Worm (Caenorhabditis elegans) whole organism, late embryonic: Measurements from ENCODE around the gene C33C12.1.
A peak's percentile ranks its signal among the peaks of the same experiment; 100 is the strongest.

ENCODE experiments used
- C08G9.2 ChIP-seq: sonication (generic microtip); optimal IDR thresholded peaks from 2 replicates; lab custom pipeline; 2016; ENCODE audit warnings: mild to moderate bottlenecking, missing genetic modification characterization, moderate library complexity, missing compliant biosample characterization
- C38D4.7 ChIP-seq: fragments of 200-800 bp; sonication (Bioruptor generic); optimal IDR thresholded peaks from 2 replicates; lab custom pipeline; 2018; ENCODE audit warnings: mild to moderate bottlenecking, missing genetic modification characterization, moderate library complexity, missing compliant biosample characterization
- T23F11.4 ChIP-seq: fragments of 200-800 bp; sonication (Bioruptor generic); optimal IDR thresholded peaks from 2 replicates; lab custom pipeline; 2018; ENCODE audit warnings: mild to moderate bottlenecking, missing genetic modification characterization, missing compliant biosample characterization
- Y22D7AL.16 ChIP-seq: sonication (generic microtip); optimal IDR thresholded peaks from 2 replicates; lab custom pipeline; 2016; ENCODE audit warnings: missing genetic modification characterization, missing compliant biosample characterization
- ahr-1 ChIP-seq: sonication (generic microtip); optimal IDR thresholded peaks from 2 replicates; lab custom pipeline; 2016; ENCODE audit warnings: missing genetic modification characterization, missing compliant biosample characterization
- ama-1 ChIP-seq: fragments of 150-350 bp; optimal IDR thresholded peaks from 2 replicates; lab custom pipeline; 2014
- dve-1 ChIP-seq: sonication (generic microtip); optimal IDR thresholded peaks from 2 replicates; lab custom pipeline; 2017; ENCODE audit warnings: antibody characterized with exemption, mild to moderate bottlenecking, missing genetic modification characterization, missing compliant biosample characterization
- elt-2 ChIP-seq: sonication (generic microtip); optimal IDR thresholded peaks from 2 replicates; lab custom pipeline; 2016; ENCODE audit warnings: missing genetic modification reagents, missing genetic modification characterization, missing compliant biosample characterization
- elt-4 ChIP-seq: sonication (generic microtip); optimal IDR thresholded peaks from 2 replicates; lab custom pipeline; 2016; ENCODE audit warnings: missing genetic modification characterization, missing compliant biosample characterization
- fkh-6 ChIP-seq: sonication (generic microtip); optimal IDR thresholded peaks from 2 replicates; lab custom pipeline; 2016; ENCODE audit warnings: missing genetic modification characterization, missing compliant biosample characterization
- hlh-30 ChIP-seq: sonication (generic microtip); optimal IDR thresholded peaks from 2 replicates; lab custom pipeline; 2017; ENCODE audit warnings: antibody characterized with exemption, missing genetic modification characterization, missing compliant biosample characterization; ENCODE audit not compliant: insufficient read depth
- hlh-6 ChIP-seq: sonication (generic microtip); optimal IDR thresholded peaks from 2 replicates; lab custom pipeline; 2016; ENCODE audit warnings: missing genotype, missing genetic modification characterization, missing compliant biosample characterization
- hlh-8 ChIP-seq: sonication (generic microtip); optimal IDR thresholded peaks from 2 replicates; lab custom pipeline; 2016; ENCODE audit warnings: missing genotype, missing genetic modification characterization, missing compliant biosample characterization
- lim-6 ChIP-seq: sonication (generic microtip); optimal IDR thresholded peaks from 2 replicates; lab custom pipeline; 2016; ENCODE audit warnings: missing genetic modification characterization, missing compliant biosample characterization
- lin-11 ChIP-seq: fragments of 200-800 bp; sonication (Bioruptor generic); optimal IDR thresholded peaks from 2 replicates; lab custom pipeline; 2018; ENCODE audit warnings: mild to moderate bottlenecking, missing genetic modification characterization, missing compliant biosample characterization
- madf-2 ChIP-seq: sonication (generic microtip); optimal IDR thresholded peaks from 2 replicates; lab custom pipeline; 2017; ENCODE audit warnings: missing genetic modification characterization, missing compliant biosample characterization
- nfya-1 ChIP-seq: sonication (generic microtip); optimal IDR thresholded peaks from 2 replicates; lab custom pipeline; 2017; ENCODE audit warnings: missing genetic modification characterization, mild to moderate bottlenecking, missing compliant biosample characterization, antibody characterized with exemption, moderate library complexity
- nhr-232 ChIP-seq: sonication (generic microtip); optimal IDR thresholded peaks from 2 replicates; lab custom pipeline; 2016; ENCODE audit warnings: missing genetic modification characterization, missing compliant biosample characterization
- pag-3 ChIP-seq: sonication (generic microtip); optimal IDR thresholded peaks from 2 replicates; lab custom pipeline; 2016; ENCODE audit warnings: missing compliant biosample characterization, missing genetic modification characterization, borderline replicate concordance
- pat-9 ChIP-seq: fragments of 200-800 bp; sonication (Bioruptor generic); optimal IDR thresholded peaks from 2 replicates; lab custom pipeline; 2018; ENCODE audit warnings: mild to moderate bottlenecking, missing genetic modification characterization, moderate library complexity, missing compliant biosample characterization
- pax-1 ChIP-seq: fragments of 150-350 bp; optimal IDR thresholded peaks from 2 replicates; lab custom pipeline; 2014; ENCODE audit warnings: missing biosample characterization, missing genetic modification characterization
- pha-4 ChIP-seq: fragments of 150-350 bp; optimal IDR thresholded peaks from 2 replicates; lab custom pipeline; 2018; ENCODE audit warnings: missing biosample characterization, missing genetic modification reagents, missing genetic modification characterization
- pqm-1 ChIP-seq: sonication (generic microtip); optimal IDR thresholded peaks from 2 replicates; lab custom pipeline; 2016; ENCODE audit warnings: missing genetic modification characterization, missing compliant biosample characterization
- pros-1 ChIP-seq: fragments of 150-350 bp; optimal IDR thresholded peaks from 2 replicates; lab custom pipeline; 2014; ENCODE audit warnings: missing biosample characterization, missing genetic modification reagents, missing genetic modification characterization
- sdc-2 ChIP-seq: sonication (generic microtip); optimal IDR thresholded peaks from 2 replicates; lab custom pipeline; 2016; ENCODE audit warnings: missing genotype, missing genetic modification characterization, missing compliant biosample characterization
- sox-4 ChIP-seq: sonication (generic microtip); optimal IDR thresholded peaks from 2 replicates; lab custom pipeline; 2017; ENCODE audit warnings: mild to moderate bottlenecking, missing genetic modification characterization, inconsistent platforms, missing compliant biosample characterization
- syd-9 ChIP-seq: sonication (generic microtip); optimal IDR thresholded peaks from 2 replicates; lab custom pipeline; 2016; ENCODE audit warnings: mild to moderate bottlenecking, missing genetic modification characterization, moderate library complexity, missing compliant biosample characterization
- tbx-2 ChIP-seq: sonication (generic microtip); optimal IDR thresholded peaks from 2 replicates; lab custom pipeline; 2016; ENCODE audit warnings: missing genetic modification characterization, missing compliant biosample characterization
- tbx-7 ChIP-seq: sonication (generic microtip); optimal IDR thresholded peaks from 2 replicates; lab custom pipeline; 2016; ENCODE audit warnings: missing genotype, missing genetic modification characterization, missing compliant biosample characterization
- ttx-3 ChIP-seq: sonication (generic microtip); optimal IDR thresholded peaks from 2 replicates; lab custom pipeline; 2016; ENCODE audit warnings: missing genetic modification reagents, missing genetic modification characterization, missing compliant biosample characterization
- unc-42 ChIP-seq: sonication (generic microtip); optimal IDR thresholded peaks from 2 replicates; lab custom pipeline; 2016; ENCODE audit warnings: missing genotype, missing genetic modification characterization, missing compliant biosample characterization
- unc-55 ChIP-seq: sonication (generic microtip); optimal IDR thresholded peaks from 2 replicates; lab custom pipeline; 2017; ENCODE audit warnings: missing biosample characterization, missing genetic modification reagents, missing genetic modification characterization
- zip-5 ChIP-seq: sonication (generic microtip); optimal IDR thresholded peaks from 2 replicates; lab custom pipeline; 2016; ENCODE audit warnings: missing genetic modification characterization, missing compliant biosample characterization
- ztf-16 ChIP-seq: sonication (generic microtip); optimal IDR thresholded peaks from 2 replicates; lab custom pipeline; 2017; ENCODE audit warnings: missing genetic modification characterization, missing compliant biosample characterization

The C33C12.1 gene

DNA sequence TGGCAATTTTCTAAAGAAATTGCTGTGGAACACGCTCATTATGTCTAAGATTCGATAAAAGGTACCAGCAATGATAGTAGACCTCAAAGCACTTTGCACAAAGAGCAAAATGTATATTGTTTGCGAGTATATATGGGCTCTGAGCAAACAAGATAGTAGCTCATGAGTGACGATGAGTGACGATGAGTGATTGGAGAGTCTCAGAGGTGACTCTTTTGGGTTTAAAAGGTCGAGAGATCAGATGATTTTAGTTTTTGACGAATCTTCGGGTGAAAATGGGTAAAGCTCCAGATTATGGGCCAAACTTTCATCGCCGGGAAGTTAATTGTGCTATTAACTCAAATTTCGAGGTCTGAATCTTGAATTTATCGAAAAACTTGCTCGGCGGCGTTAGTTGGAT is 1.3 kb upstream of the C33C12.1 start:
- no peak for TF ChIP-seq ztf-16
- no peak for TF ChIP-seq pros-1 (tag; lab: Kevin White, UChicago)
- TF ChIP-seq ama-1 = no peak
- no peak for TF ChIP-seq tbx-7 (tag; lab: Kevin White, UChicago)
- TF ChIP-seq pag-3 (tag; lab: Kevin White, UChicago) = no peak
- no peak for TF ChIP-seq tbx-2
- no peak for TF ChIP-seq nfya-1
- no peak for TF ChIP-seq sdc-2 (tag; lab: Kevin White, UChicago)
- no peak for TF ChIP-seq Y22D7AL.16 (tag; lab: Kevin White, UChicago)
- TF ChIP-seq hlh-6 (tag; lab: Kevin White, UChicago) = no peak
- no peak for TF ChIP-seq hlh-30 (tag; lab: Kevin White, UChicago)

DNA sequence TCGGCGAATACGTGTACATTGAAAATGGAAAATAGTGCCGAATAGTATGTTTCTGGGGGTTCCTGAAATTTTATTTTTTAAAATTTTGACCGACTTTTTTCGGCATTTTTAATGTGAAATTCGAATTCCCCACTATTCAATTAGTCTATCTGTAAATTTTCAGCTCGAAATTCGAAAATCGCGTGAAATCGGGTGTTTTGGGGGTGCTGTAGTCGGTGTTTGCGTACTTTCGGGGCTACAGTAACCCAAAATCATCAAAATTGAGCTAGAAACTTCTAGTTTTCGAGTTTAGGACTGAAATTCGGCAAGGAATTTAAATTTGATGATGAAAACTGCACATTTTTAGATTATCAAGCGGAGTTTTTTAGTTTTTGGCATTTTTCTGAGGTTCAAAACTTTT is 4.1 kb downstream of the C33C12.1 start:
- no peak for TF ChIP-seq pqm-1
- no peak for TF ChIP-seq dve-1 (tag; lab: Kevin White, UChicago)
- TF ChIP-seq elt-2 = no peak
- no peak for TF ChIP-seq pha-4 (tag; lab: Kevin White, UChicago)
- no peak for TF ChIP-seq ttx-3 (tag; lab: Kevin White, UChicago)
- TF ChIP-seq T23F11.4 (GFP tag; lab: Kevin White, UChicago) = no peak
- no peak for TF ChIP-seq elt-4
- TF ChIP-seq pax-1 = no peak
- TF ChIP-seq madf-2 (tag; lab: Kevin White, UChicago) = no peak
- TF ChIP-seq pat-9 (tag; lab: Kevin White, UChicago) = no peak
- TF ChIP-seq fkh-6 (tag; lab: Kevin White, UChicago) = no peak
- no peak for TF ChIP-seq ahr-1 (tag; lab: Kevin White, UChicago)
- no peak for TF ChIP-seq Y22D7AL.16 (tag; lab: Kevin White, UChicago)
- TF ChIP-seq pag-3 (tag; lab: Kevin White, UChicago) = no peak
- TF ChIP-seq C08G9.2 (tag; lab: Kevin White, UChicago) = no peak
- TF ChIP-seq sox-4 = no peak

DNA sequence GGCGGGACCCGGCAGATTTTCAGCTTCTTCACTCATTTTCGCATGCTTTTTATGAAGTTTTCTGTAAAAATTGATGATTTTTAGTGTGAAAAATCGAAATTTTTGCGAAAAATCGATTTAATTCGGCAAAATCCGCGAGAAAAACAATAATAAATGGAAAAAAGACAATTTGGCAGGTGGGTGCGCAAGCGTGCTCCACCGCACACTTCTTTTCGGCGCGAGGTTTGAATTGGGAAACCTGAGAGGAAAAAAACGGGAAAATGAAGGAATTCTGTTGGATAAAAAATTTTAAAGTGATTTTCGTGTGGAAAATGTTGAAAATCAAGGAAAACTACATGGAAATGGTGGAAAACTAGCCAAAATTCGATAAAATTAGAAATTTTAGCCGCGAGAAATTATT is 6.0 kb downstream of the C33C12.1 start, which contains the start of gene Y59C2A.2:
TSS of gene Y59C2A.2 (minus strand) at position 61 of the 400 bp plus-strand sequence.
- TF ChIP-seq madf-2 (tag; lab: Kevin White, UChicago) (no peak), pros-1 (tag; lab: Kevin White, UChicago) (no peak), unc-55 (GFP tag; lab: Kevin White, UChicago) (no peak), dve-1 (tag; lab: Kevin White, UChicago) (no peak), syd-9 (tag; lab: Kevin White, UChicago) (no peak), unc-42 (tag; lab: Kevin White, UChicago) (peak; percentile 0), nhr-232 (tag; lab: Kevin White, UChicago) (no peak)

DNA sequence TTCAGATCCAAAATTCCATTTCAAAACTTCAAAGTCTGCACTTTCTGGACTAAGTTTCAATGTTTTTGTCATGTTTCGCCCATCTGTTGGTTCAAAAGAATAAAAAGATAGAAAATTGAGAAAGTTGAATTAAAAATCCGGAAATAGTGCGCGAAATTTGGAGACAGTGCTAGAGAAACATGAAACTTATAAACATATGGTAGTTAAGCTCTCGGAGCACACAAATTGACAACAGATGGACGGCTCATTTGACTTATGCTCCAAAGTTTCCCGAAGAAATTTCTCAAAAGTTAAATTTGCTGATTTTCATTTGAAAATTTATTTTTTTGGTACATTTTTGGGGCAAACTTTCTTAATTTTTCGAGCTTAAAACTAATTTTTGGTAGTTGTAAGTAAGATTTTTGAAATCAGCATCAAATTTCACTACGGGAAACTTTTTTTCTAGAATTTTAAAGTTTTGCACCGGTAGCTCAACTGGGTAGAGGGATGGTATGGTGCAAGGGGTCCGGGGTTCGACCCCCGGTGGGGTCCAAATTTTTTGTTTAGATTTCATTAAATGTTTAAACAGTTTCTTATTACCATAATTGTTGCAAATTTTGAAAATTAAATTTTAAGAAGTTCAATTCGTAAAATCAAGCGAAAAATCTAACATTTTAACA is 8.2 kb downstream of the C33C12.1 start:
- TF ChIP-seq hlh-8 (peak; percentile 70), sdc-2 (tag; lab: Kevin White, UChicago) (no peak)

DNA sequence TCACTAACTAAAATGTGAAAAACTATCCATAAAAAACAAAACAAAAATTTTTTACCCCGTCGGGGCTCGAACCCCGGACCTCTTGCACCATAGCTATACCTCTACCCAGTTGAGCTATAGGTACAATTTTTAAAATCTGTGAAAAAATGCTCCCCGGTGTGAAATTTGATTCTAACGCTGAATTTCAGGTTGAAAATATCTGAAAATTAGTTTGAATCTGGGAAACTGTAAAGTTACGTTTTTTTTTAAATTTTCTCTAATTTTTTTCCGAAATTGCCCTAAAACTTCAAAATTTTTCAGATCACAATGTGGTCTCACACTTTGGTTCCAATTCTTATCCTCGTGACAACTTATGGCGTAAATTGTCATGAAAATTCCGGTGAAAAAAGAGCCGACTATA is 9.8 kb downstream of the C33C12.1 start, which contains the start of gene Y59C2A.1:
TSS of gene Y59C2A.1 (plus strand) at position 301 of the 400 bp plus-strand sequence.
- TF ChIP-seq zip-5 (tag; lab: Kevin White, UChicago) (no peak), hlh-8 (no peak), C38D4.7 (GFP tag; lab: Kevin White, UChicago) (no peak), lim-6 (tag; lab: Kevin White, UChicago) (no peak), tbx-2 (no peak), lin-11 (tag; lab: Kevin White, UChicago) (no peak)
